Worm (Caenorhabditis elegans): Measurements from ENCODE around the gene T24D5.4.

The T24D5.4 gene

DNA sequence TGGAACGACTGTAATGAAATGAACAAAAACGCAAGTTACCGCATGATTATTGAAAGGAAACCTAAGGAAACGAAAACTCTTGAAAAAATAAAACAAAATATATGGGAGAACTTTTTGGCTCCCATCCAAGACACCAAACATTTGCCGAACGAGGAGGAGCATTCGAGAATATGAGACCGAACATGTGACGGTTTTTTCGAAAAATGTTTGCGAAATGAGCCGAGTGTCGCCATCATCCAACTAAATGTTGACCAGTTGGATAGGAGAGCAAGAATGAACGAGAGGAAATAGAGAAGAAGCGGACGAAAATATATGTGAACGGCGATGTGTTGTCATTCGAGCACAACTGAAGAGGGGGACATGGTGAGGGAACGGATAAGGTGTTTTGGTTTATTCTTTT, 33.0 kb downstream of the T24D5.4 start:
- TF ChIP-seq snpc-4 (tag; optimal IDR thresholded peaks at IDR 0.05) = no peak
- TF ChIP-seq pha-4 (tag; optimal IDR thresholded peaks at IDR 0.05) = peak; percentile 93

DNA sequence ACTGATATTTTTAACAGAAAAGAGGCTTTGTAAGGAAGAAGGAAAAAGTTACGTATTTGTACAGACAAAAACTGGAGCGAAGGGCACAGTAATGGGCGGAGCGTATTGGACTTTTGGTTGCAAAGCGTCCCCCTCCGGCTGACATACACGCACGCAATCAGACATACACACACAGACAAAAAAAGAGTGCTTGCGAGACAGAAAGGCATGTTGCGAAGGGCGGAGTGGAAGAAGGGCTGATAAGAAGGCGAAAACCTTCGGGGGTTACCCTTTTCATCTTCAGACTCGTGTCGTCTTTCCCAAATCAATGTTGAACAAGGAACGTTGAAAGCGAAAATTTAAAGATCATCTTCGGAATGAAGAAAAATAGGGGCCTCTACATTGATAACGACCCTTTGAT, 33.6 kb downstream of the T24D5.4 start:
- TF ChIP-seq aly-2 (tag; optimal IDR thresholded peaks at IDR 0.05) (no peak), R02D3.7 (tag; optimal IDR thresholded peaks at IDR 0.05) (no peak), mml-1 (tag; optimal IDR thresholded peaks at IDR 0.05) (no peak), mdl-1 (tag; optimal IDR thresholded peaks at IDR 0.05) (peak; percentile 71), elt-2 (tag; optimal IDR thresholded peaks at IDR 0.05) (peak; percentile 92), nhr-23 (tag; optimal IDR thresholded peaks at IDR 0.05) (peak; percentile 74), pha-4 (tag; optimal IDR thresholded peaks at IDR 0.05) (peak; percentile 19), lin-39 (tag; optimal IDR thresholded peaks at IDR 0.05) (peak; percentile 17), ceh-16 (tag; optimal IDR thresholded peaks at IDR 0.05) (no peak), nhr-25 (tag; optimal IDR thresholded peaks at IDR 0.05) (peak; percentile 62), tbx-2 (tag; optimal IDR thresholded peaks at IDR 0.05) (no peak), ztf-11 (tag; optimal IDR thresholded peaks at IDR 0.05) (no peak), jun-1 (tag; optimal IDR thresholded peaks at IDR 0.05) (peak; percentile 80), lsy-12 (tag; optimal IDR thresholded peaks at IDR 0.05) (peak; percentile 64), elt-3 (tag; optimal IDR thresholded peaks at IDR 0.05) (peak; percentile 34 to 49 (median 36)), elt-1 (tag; optimal IDR thresholded peaks at IDR 0.05) (no peak), pqm-1 (tag; optimal IDR thresholded peaks at IDR 0.05) (peak; percentile 83), ceh-28 (tag; optimal IDR thresholded peaks at IDR 0.05) (peak; percentile 49), nhr-43 (tag; optimal IDR thresholded peaks at IDR 0.05; ENCODE audit: poor library complexity, severe bottlenecking) (peak; percentile 54), nfya-1 (tag; optimal IDR thresholded peaks at IDR 0.05; ENCODE audit: insufficient read depth) (peak; percentile 42), unc-39 (tag; optimal IDR thresholded peaks at IDR 0.05) (no peak)

DNA sequence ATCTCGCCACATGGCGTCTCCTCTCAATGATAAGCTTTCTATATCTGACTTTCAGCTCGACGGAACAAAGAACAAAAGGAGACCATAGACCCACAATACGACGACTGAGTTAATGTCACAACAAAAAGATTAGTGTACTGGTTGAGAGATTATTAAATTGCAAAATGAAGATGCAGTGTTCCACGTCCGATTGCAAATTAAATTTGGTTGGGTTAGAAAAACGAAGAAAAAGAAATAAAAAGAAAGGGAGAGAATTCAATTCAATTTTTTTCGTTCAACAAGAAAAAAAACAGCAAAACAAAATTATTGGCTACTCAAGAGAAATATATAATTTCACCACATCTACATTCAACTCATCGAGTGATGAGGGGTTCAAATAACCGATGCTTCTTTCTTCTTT, 34.5 kb downstream of the T24D5.4 start:
- TF ChIP-seq fkh-10 (GFP tag; optimal IDR thresholded peaks at IDR 0.05) (peak; percentile 65), nhr-67 (tag; optimal IDR thresholded peaks at IDR 0.05) (no peak)

DNA sequence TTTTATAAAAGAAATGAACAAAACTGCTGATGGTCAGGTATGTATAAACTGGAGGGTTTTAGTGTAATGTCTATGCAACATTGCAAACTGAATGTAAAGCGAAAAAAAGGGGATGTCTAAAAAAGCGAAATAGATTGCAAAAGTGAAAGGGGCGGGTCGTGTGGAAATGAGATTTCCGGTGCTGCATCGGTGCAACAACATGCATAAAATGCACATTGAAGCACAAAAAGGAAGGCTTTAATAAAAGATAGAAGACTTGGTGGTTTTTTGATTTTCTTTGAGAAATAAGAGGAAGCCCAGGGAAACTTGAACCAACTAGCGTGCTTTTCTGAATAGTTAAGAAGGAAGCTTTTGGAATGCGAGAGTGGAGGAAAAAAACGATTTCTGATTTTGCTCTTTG, 35.7 kb downstream of the T24D5.4 start:
- TF ChIP-seq nhr-12 (tag; optimal IDR thresholded peaks at IDR 0.05) (no peak), fkh-10 (GFP tag; optimal IDR thresholded peaks at IDR 0.05) (peak; percentile 49), nhr-77 (tag; optimal IDR thresholded peaks at IDR 0.05) (no peak), ztf-11 (tag; optimal IDR thresholded peaks at IDR 0.05) (no peak), pqm-1 (tag; optimal IDR thresholded peaks at IDR 0.05) (no peak), nhr-23 (tag; optimal IDR thresholded peaks at IDR 0.05) (no peak), ama-1 (optimal IDR thresholded peaks at IDR 0.05) (no peak), skn-1 (tag; optimal IDR thresholded peaks at IDR 0.05) (no peak)

DNA sequence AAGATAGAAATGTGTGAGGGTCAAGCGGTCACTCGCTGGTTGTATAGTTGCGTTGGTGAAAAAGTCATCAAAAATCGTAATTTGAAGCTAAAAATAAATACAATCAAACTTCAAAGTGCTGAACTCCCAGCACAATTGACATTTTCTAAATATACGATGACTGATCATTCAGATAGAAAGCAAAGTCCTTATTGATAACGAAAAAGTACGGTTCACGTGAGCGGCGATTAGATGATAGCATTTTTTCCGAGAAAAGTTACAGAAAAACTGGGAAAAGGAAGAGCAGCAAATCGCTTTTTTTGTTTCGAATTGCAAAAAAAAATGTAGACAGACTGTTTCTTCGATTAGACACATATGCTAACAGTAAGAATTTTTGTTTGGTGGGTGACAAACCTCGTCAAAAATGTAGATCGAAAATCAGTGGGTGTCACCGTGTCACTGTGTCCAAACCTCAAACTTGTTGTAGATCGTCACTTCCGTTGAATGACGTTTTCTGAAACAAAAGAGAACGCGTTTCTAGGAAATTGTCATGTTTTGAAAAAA, 37.0 kb downstream of the T24D5.4 start, which contains the start of gene ivns-1:
TSS of gene ivns-1 (minus strand) at position 493 of the 543 bp plus-strand sequence.
- TF ChIP-seq elt-2 (tag; optimal IDR thresholded peaks at IDR 0.05) (peak; percentile 77), nhr-28 (tag; optimal IDR thresholded peaks at IDR 0.05) (no peak), mdl-1 (tag; optimal IDR thresholded peaks at IDR 0.05) (no peak), fkh-10 (GFP tag; optimal IDR thresholded peaks at IDR 0.05) (no peak), zag-1 (tag; optimal IDR thresholded peaks at IDR 0.05) (no peak), lsy-12 (tag; optimal IDR thresholded peaks at IDR 0.05) (no peak), nhr-12 (tag; optimal IDR thresholded peaks at IDR 0.05) (no peak), sea-2 (GFP tag; optimal IDR thresholded peaks at IDR 0.05) (no peak), egl-27 (tag; optimal IDR thresholded peaks at IDR 0.05) (no peak), aly-2 (tag; optimal IDR thresholded peaks at IDR 0.05) (no peak), eor-1 (tag; optimal IDR thresholded peaks at IDR 0.05) (no peak), fkh-2 (tag; optimal IDR thresholded peaks at IDR 0.05) (no peak), pqm-1 (tag; optimal IDR thresholded peaks at IDR 0.05) (peak; percentile 68), nhr-67 (tag; optimal IDR thresholded peaks at IDR 0.05) (no peak), hmg-11 (tag; optimal IDR thresholded peaks at IDR 0.05) (no peak), pha-4 (tag; optimal IDR thresholded peaks at IDR 0.05) (peak; percentile 11)

All from whole organism, L3 larva.